Fruit fly (Drosophila melanogaster): ENCODE results near the gene CG43074.

- TF ChIP-seq Blimp-1 (GFP tag; optimal IDR thresholded peaks at IDR 0.05) (no peak), Eip93F (GFP tag; optimal IDR thresholded peaks at IDR 0.05) (no peak), CG6854 (GFP tag; optimal IDR thresholded peaks at IDR 0.05) (no peak), topi (GFP tag; optimal IDR thresholded peaks at IDR 0.05) (no peak), CG6163 (GFP tag; IDR thresholded peaks at IDR 0.05) (no peak), Hr4 (GFP tag; optimal IDR thresholded peaks at IDR 0.05) (peak; percentile 13), CG11762 (GFP tag; optimal IDR thresholded peaks at IDR 0.05; ENCODE audit: insufficient read depth) (no peak), net (GFP tag; optimal IDR thresholded peaks at IDR 0.05) (no peak), CG32006 (GFP tag; optimal IDR thresholded peaks at IDR 0.05) (peak; percentile 11)
Measured at dm6 chr3L:3452684-3453083, 31.8 kb downstream of the CG43074 start.
